Worm (Caenorhabditis elegans) whole organism, L2 larva: Measurements from ENCODE around the gene nkat-3.

ENCODE experiments used
- F13H6.1 ChIP-seq: sonication (generic microtip); optimal IDR thresholded peaks from 2 replicates; lab custom pipeline; 2016; ENCODE audit warnings: missing genetic modification characterization, missing compliant biosample characterization
- R02D3.7 ChIP-seq: fragments of 150-350 bp; optimal IDR thresholded peaks from 2 replicates; lab custom pipeline; 2014; ENCODE audit warnings: missing biosample characterization, missing genetic modification characterization
- lin-11 ChIP-seq: fragments of 150-350 bp; sonication (generic microtip); optimal IDR thresholded peaks from 2 replicates; lab custom pipeline; 2014; ENCODE audit warnings: missing biosample characterization, missing genetic modification characterization, inconsistent platforms, mixed read lengths
- lin-13 ChIP-seq: fragments of 150-350 bp; optimal IDR thresholded peaks from 2 replicates; lab custom pipeline; 2014; ENCODE audit warnings: missing biosample characterization, missing genetic modification reagents, missing genetic modification characterization
- nhr-11 ChIP-seq: fragments of 150-350 bp; optimal IDR thresholded peaks from 2 replicates; lab custom pipeline; 2014; ENCODE audit warnings: missing biosample characterization, missing genetic modification characterization
- snpc-4 ChIP-seq: fragments of 150-350 bp; optimal IDR thresholded peaks from 2 replicates; lab custom pipeline; 2014; ENCODE audit warnings: missing biosample characterization, missing genetic modification characterization
- unc-62 ChIP-seq: fragments of 150-350 bp; optimal IDR thresholded peaks from 2 replicates; lab custom pipeline; 2014; ENCODE audit warnings: missing biosample characterization, missing genetic modification reagents, missing genetic modification characterization
- zag-1 ChIP-seq: fragments of 150-350 bp; optimal IDR thresholded peaks from 2 replicates; lab custom pipeline; 2014; ENCODE audit warnings: missing biosample characterization, missing genetic modification characterization

DNA sequence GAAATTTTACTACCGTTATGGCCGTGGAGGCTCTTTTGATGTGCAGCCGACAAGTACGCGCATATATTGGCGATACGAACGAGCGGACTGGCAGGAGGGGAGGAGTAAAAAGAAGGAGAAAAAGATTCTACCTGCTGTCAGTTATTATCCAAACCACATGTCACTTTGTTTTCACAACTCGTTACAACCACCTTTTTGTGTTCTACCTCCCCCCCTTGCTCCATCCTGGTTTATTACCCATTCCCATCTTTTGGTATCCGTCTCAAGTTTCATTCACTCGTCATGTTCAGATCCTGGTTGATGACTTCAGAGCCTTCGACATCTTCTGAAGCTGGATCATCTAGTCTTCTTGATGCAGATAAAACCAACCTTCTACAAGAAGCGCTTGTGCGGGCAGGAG lies 33.9 kb upstream of the nkat-3 start, which contains the start of gene psa-3:
- TF ChIP-seq lin-13 (GFP tag; lab: Kevin White, UChicago) (no peak), nhr-11 (tag; lab: Kevin White, UChicago) (no peak), F13H6.1 (tag; lab: Kevin White, UChicago) (no peak), unc-62 (GFP tag; lab: Kevin White, UChicago) (no peak), snpc-4 (tag; lab: Kevin White, UChicago) (no peak), R02D3.7 (tag; lab: Kevin White, UChicago) (no peak), zag-1 (tag; lab: Kevin White, UChicago) (no peak), lin-11 (tag; lab: Kevin White, UChicago) (no peak)
